Worm (Caenorhabditis elegans) whole organism, L1 larva: Measurements from ENCODE around the gene idpp-13.
A peak's percentile ranks its signal among the peaks of the same experiment; 100 is the strongest.

Experiments
- isw-1 ChIP-seq: fragments of 200-800 bp; sonication (Bioruptor generic); IDR thresholded peaks from 2 replicates; pipeline ENCODE4 v1.3.6; 2022; ENCODE audit warnings: missing genetic modification characterization, missing compliant biosample characterization
- nhr-20 ChIP-seq: sonication (generic microtip); optimal IDR thresholded peaks from 2 replicates; lab custom pipeline; 2016; ENCODE audit warnings: mild to moderate bottlenecking, missing genetic modification characterization, missing compliant biosample characterization
- swsn-7 ChIP-seq: sonication (generic microtip); optimal IDR thresholded peaks from 2 replicates; lab custom pipeline; 2016; ENCODE audit warnings: missing genetic modification characterization, missing compliant biosample characterization

DNA sequence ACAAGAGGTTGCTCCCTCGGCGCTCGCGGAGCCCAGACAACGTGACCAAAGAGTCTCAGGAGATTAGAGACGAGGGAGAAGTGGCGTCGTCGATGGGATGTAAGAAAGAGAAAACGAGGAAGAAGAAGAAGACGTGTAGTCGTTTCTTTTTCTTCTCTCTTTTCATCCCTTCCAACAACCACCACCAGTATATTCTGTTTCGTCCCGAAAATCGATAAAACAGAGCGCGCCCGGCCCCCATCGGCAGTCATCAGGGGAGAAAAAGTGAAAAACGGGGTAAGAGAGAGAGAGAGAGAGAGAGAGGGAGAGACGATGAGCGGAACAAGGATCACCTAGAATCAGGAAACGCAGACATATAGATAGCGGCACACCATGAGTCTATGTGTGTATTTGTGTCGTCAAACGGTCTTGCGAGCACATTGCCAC is 28.9 kb downstream of the idpp-13 start:
- TF ChIP-seq nhr-20 (peak; percentile 73), swsn-7 (tag; lab: Kevin White, UChicago) (peak; percentile 86), isw-1 (GFP tag; lab: Robert Waterston, UW) (peak; percentile 58)
